Worm (Caenorhabditis elegans) whole organism, early embryonic: Measurements from ENCODE around the gene ttll-9.

Experiments
- B0310.2 ChIP-seq: sonication (generic microtip); optimal IDR thresholded peaks from 2 replicates; lab custom pipeline; 2016; ENCODE audit warnings: mild to moderate bottlenecking, missing genetic modification characterization, missing compliant biosample characterization
- F13C5.2 ChIP-seq: sonication (generic microtip); optimal IDR thresholded peaks from 2 replicates; lab custom pipeline; 2017; ENCODE audit warnings: mild to moderate bottlenecking, missing genetic modification characterization, inconsistent platforms, missing compliant biosample characterization
- aly-1 ChIP-seq: sonication (generic microtip); optimal IDR thresholded peaks from 2 replicates; lab custom pipeline; 2016; ENCODE audit warnings: missing genetic modification characterization, missing compliant biosample characterization
- ceh-13 ChIP-seq: fragments of 200-800 bp; sonication (Bioruptor generic); optimal IDR thresholded peaks from 2 replicates; lab custom pipeline; 2018; ENCODE audit warnings: mild to moderate bottlenecking, missing genetic modification characterization, missing compliant biosample characterization
- ceh-36 ChIP-seq: sonication (generic microtip); optimal IDR thresholded peaks from 2 replicates; lab custom pipeline; 2016; ENCODE audit warnings: missing genetic modification characterization, inconsistent platforms, missing compliant biosample characterization
- ets-7 ChIP-seq: sonication (generic microtip); optimal IDR thresholded peaks from 2 replicates; lab custom pipeline; 2016; ENCODE audit warnings: missing genotype, missing genetic modification characterization, missing compliant biosample characterization
- hmbx-1 ChIP-seq: sonication (generic microtip); optimal IDR thresholded peaks from 2 replicates; lab custom pipeline; 2016; ENCODE audit warnings: mild to moderate bottlenecking, missing genetic modification characterization, missing compliant biosample characterization
- hnd-1 ChIP-seq: sonication (generic microtip); optimal IDR thresholded peaks from 2 replicates; lab custom pipeline; 2016; ENCODE audit warnings: missing genetic modification characterization, missing compliant biosample characterization
- pes-1 ChIP-seq: fragments of 200-800 bp; sonication (Bioruptor generic); IDR thresholded peaks from 2 replicates; pipeline ENCODE4 v1.3.6; 2022; ENCODE audit warnings: missing genetic modification reagents, missing genetic modification characterization, missing compliant biosample characterization
- scrt-1 ChIP-seq: fragments of 200-800 bp; sonication (Bioruptor generic); IDR thresholded peaks from 2 replicates; pipeline ENCODE4 v1.3.6; 2022; ENCODE audit warnings: missing genetic modification characterization, missing compliant biosample characterization
- sea-1 ChIP-seq: fragments of 200-800 bp; sonication (Bioruptor generic); conservative IDR thresholded peaks from 2 replicates; pipeline ENCODE4 v1.3.6; 2022; ENCODE audit warnings: missing genetic modification characterization, missing compliant biosample characterization
- tbx-11 ChIP-seq: fragments of 200-800 bp; sonication (Bioruptor generic); IDR thresholded peaks from 2 replicates; pipeline ENCODE4 v1.3.6; 2022; ENCODE audit warnings: missing genetic modification characterization, missing compliant biosample characterization
- tbx-37 ChIP-seq: fragments of 200-800 bp; sonication (Bioruptor generic); conservative IDR thresholded peaks from 2 replicates; pipeline ENCODE4 v1.3.6; 2022; ENCODE audit warnings: missing genetic modification reagents, missing genetic modification characterization, missing compliant biosample characterization
- tra-4 ChIP-seq: sonication (generic microtip); optimal IDR thresholded peaks from 2 replicates; lab custom pipeline; 2017; ENCODE audit warnings: missing genetic modification characterization, missing compliant biosample characterization

Gene ttll-9

DNA sequence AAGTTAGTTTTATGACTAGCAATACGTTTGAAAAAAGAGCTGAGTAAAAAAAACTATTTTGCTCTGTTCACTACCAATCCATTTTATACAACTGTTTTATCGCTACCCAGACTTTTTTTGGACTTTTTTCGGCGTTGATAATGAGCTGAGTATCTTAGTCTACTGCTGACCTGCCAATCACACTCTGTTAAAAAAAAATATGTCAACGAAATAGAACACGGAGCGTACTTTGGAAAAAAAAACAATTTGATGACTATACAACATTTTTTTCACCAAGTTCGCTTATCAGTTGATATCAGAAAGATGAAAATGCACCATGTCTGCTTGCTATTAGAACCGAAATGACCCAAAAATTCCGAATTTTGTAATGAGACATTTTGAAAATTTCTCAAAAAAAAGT, 506 bp upstream of the ttll-9 start:
- TF ChIP-seq F13C5.2 = no peak
- no peak for TF ChIP-seq tbx-11 (GFP tag; lab: Robert Waterston, UW)

DNA sequence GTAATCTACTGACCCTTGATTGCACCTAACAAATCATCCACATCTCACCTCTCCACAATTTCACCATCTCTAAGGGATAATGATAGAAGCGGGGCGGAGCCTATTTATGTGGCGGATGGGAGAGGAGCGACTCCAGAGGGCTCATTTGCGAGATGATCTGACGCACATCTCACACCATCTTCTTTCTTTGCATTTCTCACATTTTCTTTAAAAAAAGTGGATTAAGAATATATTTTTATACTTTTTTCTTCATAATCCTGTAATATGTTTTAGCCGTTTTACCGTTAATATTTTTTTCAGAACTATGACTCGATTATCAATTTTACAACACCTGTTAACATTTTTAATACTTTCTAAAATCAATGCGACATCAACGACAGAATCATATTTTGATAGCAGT, 4.9 kb downstream of the ttll-9 start, which contains the start of gene pbo-5:
Gene pbo-5, plus strand, starts transcription at position 301 of the 400 bp plus-strand sequence.
- no peak for TF ChIP-seq aly-1 (tag; lab: Kevin White, UChicago)
- no peak for TF ChIP-seq ceh-13

DNA sequence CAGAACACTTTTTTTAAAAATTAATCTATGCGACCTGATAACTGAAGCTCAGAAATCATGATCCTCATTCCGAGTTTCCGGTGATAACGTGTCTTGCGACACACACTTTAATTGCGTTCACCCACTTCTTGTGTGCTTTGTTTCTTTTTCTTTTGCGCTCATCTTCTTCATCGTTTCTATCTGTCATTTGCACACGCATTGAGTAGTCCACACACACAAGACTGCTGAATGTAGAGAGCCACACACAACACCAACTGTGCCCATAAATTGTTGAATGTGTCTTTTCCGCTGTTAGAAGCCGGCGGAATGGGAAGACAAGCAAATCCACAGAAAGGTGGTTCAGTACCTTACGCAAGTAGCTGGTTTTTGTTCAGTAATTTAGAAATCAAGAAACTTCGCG, 10.1 kb downstream of the ttll-9 start:
- TF ChIP-seq scrt-1 (GFP tag; lab: Robert Waterston, UW) = no peak
- no peak for TF ChIP-seq pes-1 (GFP tag; lab: Robert Waterston, UW)
- no peak for TF ChIP-seq ceh-36 (tag; lab: Kevin White, UChicago)
- no peak for TF ChIP-seq F13C5.2
- no peak for TF ChIP-seq tra-4 (tag; lab: Kevin White, UChicago)
- no peak for TF ChIP-seq sea-1 (GFP tag; lab: Robert Waterston, UW)
- no peak for TF ChIP-seq aly-1 (tag; lab: Kevin White, UChicago)
- TF ChIP-seq B0310.2 = no peak
- TF ChIP-seq hnd-1 (tag; lab: Kevin White, UChicago) = no peak
- no peak for TF ChIP-seq tbx-37 (GFP tag; lab: Robert Waterston, UW)
- no peak for TF ChIP-seq hmbx-1 (tag; lab: Kevin White, UChicago)
- no peak for TF ChIP-seq ets-7 (tag; lab: Kevin White, UChicago)
